Fruit fly (Drosophila melanogaster) Kc167 (cell line): ENCODE data around the gene CG10232.

Source experiments
- Myc ChIP-seq: fragments of >200 bp; optimal IDR thresholded peaks from 2 replicates; lab custom pipeline; 2017; ENCODE audit warnings: missing external identifiers
- psq ChIP-seq: fragments of >200 bp; optimal IDR thresholded peaks from 2 replicates; lab custom pipeline; 2017; ENCODE audit warnings: missing external identifiers

dm6 chr3R:23728086-23728485, 6.7 kb upstream of the CG10232 start:
- TF ChIP-seq Myc (lab: Kevin White, UChicago): no peak
- no peak for TF ChIP-seq psq
